Worm (Caenorhabditis elegans) whole organism, mixed stage, embryonic: ENCODE results near the gene Y53G8AR.1.

Experiments used
- M03D4.4 ChIP-seq: sonication (generic microtip); optimal IDR thresholded peaks from 2 replicates; lab custom pipeline; 2017; ENCODE audit warnings: mild to moderate bottlenecking, missing genetic modification characterization, missing compliant biosample characterization
- blmp-1 ChIP-seq: fragments of 150-350 bp; optimal IDR thresholded peaks from 2 replicates; lab custom pipeline; 2014; ENCODE audit warnings: missing biosample characterization, missing genetic modification characterization
- ceh-39 ChIP-seq: fragments of 150-350 bp; optimal IDR thresholded peaks from 2 replicates; lab custom pipeline; 2014; ENCODE audit warnings: missing biosample characterization, missing genetic modification characterization
- ceh-43 ChIP-seq: fragments of 200-800 bp; sonication (Bioruptor generic); optimal IDR thresholded peaks from 2 replicates; lab custom pipeline; 2018; ENCODE audit warnings: mild to moderate bottlenecking, missing genetic modification characterization, moderate library complexity, missing compliant biosample characterization
- ceh-83 ChIP-seq: fragments of 200-800 bp; sonication (Bioruptor generic); optimal IDR thresholded peaks from 2 replicates; lab custom pipeline; 2018; ENCODE audit warnings: mild to moderate bottlenecking, missing genetic modification characterization, missing compliant biosample characterization
- ces-1 ChIP-seq: fragments of 150-350 bp; optimal IDR thresholded peaks from 2 replicates; lab custom pipeline; 2014; ENCODE audit warnings: missing biosample characterization, missing genetic modification reagents, missing genetic modification characterization
- cnd-1 ChIP-seq: fragments of 200-800 bp; sonication (Bioruptor generic); optimal IDR thresholded peaks from 2 replicates; lab custom pipeline; 2018; ENCODE audit warnings: mild to moderate bottlenecking, missing genetic modification characterization, missing compliant biosample characterization
- elt-3 ChIP-seq: fragments of 150-350 bp; optimal IDR thresholded peaks from 2 replicates; lab custom pipeline; 2014; ENCODE audit warnings: missing biosample characterization, missing genetic modification characterization
- flh-1 ChIP-seq: fragments of 200-800 bp; sonication (Bioruptor generic); optimal IDR thresholded peaks from 2 replicates; lab custom pipeline; 2018; ENCODE audit warnings: mild to moderate bottlenecking, missing genetic modification characterization, moderate library complexity, missing compliant biosample characterization
- ham-2 ChIP-seq: fragments of 200-800 bp; sonication (Bioruptor generic); optimal IDR thresholded peaks from 2 replicates; lab custom pipeline; 2018; ENCODE audit warnings: mild to moderate bottlenecking, missing genetic modification characterization, missing compliant biosample characterization
- hlh-1 ChIP-seq: fragments of 150-350 bp; optimal IDR thresholded peaks from 2 replicates; lab custom pipeline; 2014; ENCODE audit warnings: missing biosample characterization, missing genetic modification reagents, missing genetic modification characterization
- lin-13 ChIP-seq: fragments of 150-350 bp; optimal IDR thresholded peaks from 2 replicates; lab custom pipeline; 2014; ENCODE audit warnings: missing biosample characterization, missing genetic modification characterization
- lsy-2 ChIP-seq: fragments of 150-350 bp; optimal IDR thresholded peaks from 2 replicates; lab custom pipeline; 2014; ENCODE audit warnings: missing biosample characterization, missing genetic modification characterization
- mab-5 ChIP-seq: fragments of 150-350 bp; optimal IDR thresholded peaks from 2 replicates; lab custom pipeline; 2014; ENCODE audit warnings: missing biosample characterization, missing genetic modification characterization
- mep-1 ChIP-seq: fragments of 150-350 bp; optimal IDR thresholded peaks from 2 replicates; lab custom pipeline; 2017; ENCODE audit warnings: missing biosample characterization, missing genetic modification reagents, missing genetic modification characterization, inconsistent platforms
- nhr-2 ChIP-seq: fragments of 150-350 bp; optimal IDR thresholded peaks from 2 replicates; lab custom pipeline; 2014; ENCODE audit warnings: missing biosample characterization, missing genetic modification characterization
- nhr-237 ChIP-seq: fragments of 150-350 bp; optimal IDR thresholded peaks from 2 replicates; lab custom pipeline; 2014; ENCODE audit warnings: missing biosample characterization, missing genetic modification characterization
- nhr-28 ChIP-seq: fragments of 150-350 bp; optimal IDR thresholded peaks from 2 replicates; lab custom pipeline; 2014; ENCODE audit warnings: missing biosample characterization, missing genetic modification characterization
- pha-4 ChIP-seq: fragments of 150-350 bp; optimal IDR thresholded peaks from 2 replicates; lab custom pipeline; 2018; ENCODE audit warnings: missing biosample characterization, missing genetic modification reagents, missing genetic modification characterization
- sem-2 ChIP-seq: fragments of 200-800 bp; sonication (Bioruptor generic); optimal IDR thresholded peaks from 2 replicates; lab custom pipeline; 2018; ENCODE audit warnings: mild to moderate bottlenecking, missing genetic modification characterization, missing compliant biosample characterization
- snpc-4 ChIP-seq: fragments of 150-350 bp; optimal IDR thresholded peaks from 2 replicates; lab custom pipeline; 2014; ENCODE audit warnings: missing biosample characterization, missing genetic modification characterization
- sptf-1 ChIP-seq: sonication (generic microtip); optimal IDR thresholded peaks from 2 replicates; lab custom pipeline; 2017; ENCODE audit warnings: mild to moderate bottlenecking, missing genetic modification characterization, moderate library complexity, missing compliant biosample characterization
- unc-120 ChIP-seq: sonication (generic microtip); optimal IDR thresholded peaks from 2 replicates; lab custom pipeline; 2017; ENCODE audit warnings: missing genetic modification characterization, missing compliant biosample characterization; ENCODE audit not compliant: poor library complexity, severe bottlenecking
- unc-39 ChIP-seq: fragments of 150-350 bp; optimal IDR thresholded peaks from 2 replicates; lab custom pipeline; 2014; ENCODE audit warnings: missing biosample characterization, missing genetic modification characterization
- unc-62 ChIP-seq: fragments of 150-350 bp; optimal IDR thresholded peaks from 2 replicates; lab custom pipeline; 2014; ENCODE audit warnings: missing biosample characterization, missing genetic modification reagents, missing genetic modification characterization
- zip-8 ChIP-seq: fragments of 150-350 bp; optimal IDR thresholded peaks from 2 replicates; lab custom pipeline; 2014; ENCODE audit warnings: missing biosample characterization, missing genetic modification characterization
- ztf-11 ChIP-seq: fragments of 150-350 bp; optimal IDR thresholded peaks from 2 replicates; lab custom pipeline; 2014; ENCODE audit warnings: missing biosample characterization, missing genetic modification characterization

Gene Y53G8AR.1

ce11 chrIII:3346665-3347064 lies 13.8 kb downstream of the Y53G8AR.1 start:
- TF ChIP-seq lsy-2 (tag; lab: Kevin White, UChicago) (no peak), hlh-1 (tag; lab: Kevin White, UChicago) (no peak), ham-2 (GFP tag; lab: Kevin White, UChicago) (peak; percentile 8), cnd-1 (tag; lab: Kevin White, UChicago) (no peak), nhr-28 (tag; lab: Kevin White, UChicago) (no peak), ztf-11 (tag; lab: Kevin White, UChicago) (no peak)

- TF ChIP-seq nhr-237 (no peak), unc-120 (no peak), snpc-4 (no peak), sem-2 (GFP tag; lab: Kevin White, UChicago) (no peak), blmp-1 (tag; lab: Kevin White, UChicago) (no peak), ham-2 (GFP tag; lab: Kevin White, UChicago) (no peak), ceh-43 (no peak), mep-1 (tag; lab: Kevin White, UChicago) (no peak), sptf-1 (no peak), zip-8 (tag; lab: Kevin White, UChicago) (no peak), M03D4.4 (tag; lab: Kevin White, UChicago) (no peak), ceh-83 (GFP tag; lab: Kevin White, UChicago) (no peak), nhr-2 (no peak), ceh-39 (no peak)
Observed at ce11 chrIII:3349061-3349460, 16.2 kb downstream of the Y53G8AR.1 start.

- TF ChIP-seq zip-8 (tag; lab: Kevin White, UChicago), result peak; percentile 90
- TF ChIP-seq sem-2 (GFP tag; lab: Kevin White, UChicago), result no peak
- no peak for TF ChIP-seq nhr-2
- TF ChIP-seq elt-3 (tag; lab: Kevin White, UChicago), result no peak
- TF ChIP-seq nhr-28 (tag; lab: Kevin White, UChicago), result no peak
Observed at ce11 chrIII:3351091-3351490, 18.3 kb downstream of the Y53G8AR.1 start.

ce11 chrIII:3351672-3352071 lies 18.8 kb downstream of the Y53G8AR.1 start:
- no peak for TF ChIP-seq unc-39
- no peak for TF ChIP-seq nhr-28 (tag; lab: Kevin White, UChicago)
- TF ChIP-seq snpc-4, result no peak
- no peak for TF ChIP-seq unc-62
- TF ChIP-seq M03D4.4 (tag; lab: Kevin White, UChicago), result no peak
- TF ChIP-seq mab-5 (tag; lab: Kevin White, UChicago), result no peak
- no peak for TF ChIP-seq ceh-43
- no peak for TF ChIP-seq sptf-1
- no peak for TF ChIP-seq elt-3 (tag; lab: Kevin White, UChicago)
- no peak for TF ChIP-seq pha-4 (tag; lab: Kevin White, UChicago)
- no peak for TF ChIP-seq cnd-1 (tag; lab: Kevin White, UChicago)
- TF ChIP-seq nhr-2, result no peak
- TF ChIP-seq blmp-1 (tag; lab: Kevin White, UChicago), result no peak
- TF ChIP-seq ces-1 (GFP tag; lab: Kevin White, UChicago), result no peak
- TF ChIP-seq ham-2 (GFP tag; lab: Kevin White, UChicago), result no peak
- no peak for TF ChIP-seq unc-120

ce11 chrIII:3355791-3356190 lies 23.0 kb downstream of the Y53G8AR.1 start:
- no peak for TF ChIP-seq pha-4 (tag; lab: Kevin White, UChicago)
- TF ChIP-seq elt-3 (tag; lab: Kevin White, UChicago), result peak; percentile 61
- TF ChIP-seq ceh-83 (GFP tag; lab: Kevin White, UChicago), result no peak

ce11 chrIII:3360067-3360466 lies 27.2 kb downstream of the Y53G8AR.1 start:
- TF ChIP-seq lin-13 (tag; lab: Kevin White, UChicago) (no peak), snpc-4 (no peak), blmp-1 (tag; lab: Kevin White, UChicago) (no peak), unc-120 (no peak)

ce11 chrIII:3367772-3368171 lies 34.9 kb downstream of the Y53G8AR.1 start:
- no peak for TF ChIP-seq lsy-2 (tag; lab: Kevin White, UChicago)
- no peak for TF ChIP-seq unc-62
- no peak for TF ChIP-seq blmp-1 (tag; lab: Kevin White, UChicago)
- TF ChIP-seq nhr-28 (tag; lab: Kevin White, UChicago), result no peak
- no peak for TF ChIP-seq mep-1 (tag; lab: Kevin White, UChicago)
- no peak for TF ChIP-seq sem-2 (GFP tag; lab: Kevin White, UChicago)
- TF ChIP-seq flh-1, result no peak
- TF ChIP-seq snpc-4, result no peak
- TF ChIP-seq, all 35 proteins: peak for 0
